Worm (Caenorhabditis elegans) whole organism, L4/young adult: ENCODE data around the gene pes-4.

Experiments
- W03F9.2 ChIP-seq: fragments of 150-350 bp; optimal IDR thresholded peaks from 2 replicates; lab custom pipeline; 2014; ENCODE audit warnings: missing biosample characterization, missing genetic modification characterization
- him-1 ChIP-seq: sonication (generic microtip); optimal IDR thresholded peaks from 2 replicates; lab custom pipeline; 2016; ENCODE audit warnings: missing genotype, missing genetic modification reagents, missing genetic modification characterization, missing compliant biosample characterization

DNA sequence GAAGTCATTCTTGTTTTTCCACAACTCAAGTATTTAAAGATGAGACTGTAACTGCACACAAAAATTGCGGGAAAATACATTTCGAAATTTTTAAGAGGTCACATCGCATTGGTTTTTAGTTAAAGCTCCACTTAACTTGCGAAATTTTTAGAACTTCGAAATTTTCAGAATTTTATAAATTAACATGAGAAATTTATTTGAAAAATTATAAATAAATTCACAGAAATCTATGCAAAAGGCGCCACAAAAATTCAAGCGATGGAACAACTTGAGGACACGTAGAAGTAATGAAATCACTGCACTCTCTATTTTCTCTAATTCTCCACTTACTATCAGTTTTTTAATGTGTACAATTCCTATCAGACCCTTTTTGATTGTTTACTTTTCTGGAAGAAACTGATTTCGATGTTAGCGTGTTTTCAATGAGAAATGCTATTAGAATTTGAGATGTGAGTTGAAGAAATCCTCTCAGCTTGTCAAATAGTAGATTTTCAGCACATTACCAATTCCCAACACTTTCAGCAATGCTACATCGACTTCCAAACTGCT lies 41.4 kb upstream of the pes-4 start, which contains the start of gene fbxa-31:
- TF ChIP-seq W03F9.2 (tag; lab: Kevin White, UChicago) (no peak), him-1 (tag; lab: Kevin White, UChicago) (no peak)
